Worm (Caenorhabditis elegans): ENCODE measurements around the gene C45G9.15.

DNA sequence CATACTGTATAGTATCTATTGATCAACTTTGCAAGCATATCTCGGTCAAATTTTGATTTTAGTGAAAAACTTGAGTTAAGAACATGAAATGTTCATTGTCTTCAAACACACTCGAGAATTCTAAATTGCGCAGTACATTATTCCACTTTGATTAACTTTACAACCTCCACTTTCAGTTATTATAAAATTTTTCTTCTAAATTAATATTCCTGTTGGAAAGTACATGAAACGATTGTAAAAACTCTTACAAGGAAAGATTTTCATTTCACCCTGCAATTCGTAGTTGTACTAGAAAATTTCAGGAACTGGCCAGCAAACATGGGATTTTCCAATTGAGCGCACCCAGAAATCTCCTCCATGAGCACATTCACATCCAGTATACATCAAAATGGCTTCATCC is 7.1 kb downstream of the C45G9.15 start, which contains the start of gene C45G9.14:
- TF ChIP-seq pag-3 (tag; optimal IDR thresholded peaks at IDR 0.05; ENCODE audit: borderline replicate concordance) (no peak), unc-3 (GFP tag; conservative IDR thresholded peaks at IDR 0.05) (no peak), unc-3 (tag; optimal IDR thresholded peaks at IDR 0.05) (no peak), ceh-24 (tag; optimal IDR thresholded peaks at IDR 0.05) (no peak), unc-42 (tag; optimal IDR thresholded peaks at IDR 0.05) (no peak), hlh-6 (tag; optimal IDR thresholded peaks at IDR 0.05) (no peak), ama-1 (optimal IDR thresholded peaks at IDR 0.05) (no peak), ceh-14 (tag; optimal IDR thresholded peaks at IDR 0.05) (no peak), rnt-1 (tag; optimal IDR thresholded peaks at IDR 0.05) (no peak), hlh-8 (tag; optimal IDR thresholded peaks at IDR 0.05) (no peak), ceh-2 (tag; optimal IDR thresholded peaks at IDR 0.05) (no peak), ceh-34 (tag; optimal IDR thresholded peaks at IDR 0.05) (no peak), ceh-45 (GFP tag; IDR thresholded peaks at IDR 0.05) (no peak), ahr-1 (tag; optimal IDR thresholded peaks at IDR 0.05) (no peak)

Measured in whole organism, late embryonic.